Worm (Caenorhabditis elegans): ENCODE measurements around the gene K08D8.3.
A peak's percentile ranks its signal among the peaks of the same experiment; 100 is the strongest.

DNA sequence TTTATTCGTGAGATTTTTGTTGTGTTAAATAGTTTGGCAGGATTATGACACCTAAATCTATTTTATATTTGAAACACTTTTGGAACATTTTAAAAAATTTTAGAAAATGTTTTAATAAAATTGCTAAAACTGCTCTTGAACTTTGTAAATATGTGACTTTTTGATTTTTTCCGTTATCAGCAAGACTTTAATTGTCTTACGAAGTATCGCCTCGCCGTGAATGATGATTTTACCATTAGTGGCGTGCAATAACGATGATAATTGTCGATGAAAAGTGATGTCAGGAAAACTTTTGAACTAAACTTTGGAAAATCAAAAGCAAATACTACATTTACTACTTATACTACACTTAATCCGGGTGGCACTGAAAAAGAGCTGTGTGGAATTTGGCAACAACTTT is 14.1 kb upstream of the K08D8.3 start:
- no peak for TF ChIP-seq ztf-11 (tag; optimal IDR thresholded peaks at IDR 0.05)
- peak; percentile 66 for TF ChIP-seq nhr-28 (tag; optimal IDR thresholded peaks at IDR 0.05)
